Worm (Caenorhabditis elegans) whole organism, early embryonic: ENCODE data around the gene nhr-251.

Source experiments
- B0310.2 ChIP-seq: sonication (generic microtip); optimal IDR thresholded peaks from 2 replicates; lab custom pipeline; 2016; ENCODE audit warnings: mild to moderate bottlenecking, missing genetic modification characterization, missing compliant biosample characterization
- F13C5.2 ChIP-seq: sonication (generic microtip); optimal IDR thresholded peaks from 2 replicates; lab custom pipeline; 2017; ENCODE audit warnings: mild to moderate bottlenecking, missing genetic modification characterization, inconsistent platforms, missing compliant biosample characterization
- aly-1 ChIP-seq: sonication (generic microtip); optimal IDR thresholded peaks from 2 replicates; lab custom pipeline; 2016; ENCODE audit warnings: missing genetic modification characterization, missing compliant biosample characterization
- ama-1 ChIP-seq: fragments of 150-350 bp; optimal IDR thresholded peaks from 2 replicates; lab custom pipeline; 2014
- ceh-13 ChIP-seq: fragments of 200-800 bp; sonication (Bioruptor generic); optimal IDR thresholded peaks from 2 replicates; lab custom pipeline; 2018; ENCODE audit warnings: mild to moderate bottlenecking, missing genetic modification characterization, missing compliant biosample characterization
- ceh-36 ChIP-seq: sonication (generic microtip); optimal IDR thresholded peaks from 2 replicates; lab custom pipeline; 2016; ENCODE audit warnings: missing genetic modification characterization, inconsistent platforms, missing compliant biosample characterization
- ets-7 ChIP-seq: sonication (generic microtip); optimal IDR thresholded peaks from 2 replicates; lab custom pipeline; 2016; ENCODE audit warnings: missing genotype, missing genetic modification characterization, missing compliant biosample characterization
- flt-1 ChIP-seq: fragments of 200-800 bp; sonication (Bioruptor generic); IDR thresholded peaks from 2 replicates; pipeline ENCODE4 v1.3.6; 2022; ENCODE audit warnings: missing genetic modification characterization, missing compliant biosample characterization
- hmbx-1 ChIP-seq: sonication (generic microtip); optimal IDR thresholded peaks from 2 replicates; lab custom pipeline; 2016; ENCODE audit warnings: mild to moderate bottlenecking, missing genetic modification characterization, missing compliant biosample characterization
- hmg-4 ChIP-seq: fragments of 200-800 bp; sonication (Bioruptor generic); optimal IDR thresholded peaks from 2 replicates; lab custom pipeline; 2018; ENCODE audit warnings: mild to moderate bottlenecking, missing genetic modification characterization, missing compliant biosample characterization
- hnd-1 ChIP-seq: sonication (generic microtip); optimal IDR thresholded peaks from 2 replicates; lab custom pipeline; 2016; ENCODE audit warnings: missing genetic modification characterization, missing compliant biosample characterization
- pes-1 ChIP-seq: fragments of 200-800 bp; sonication (Bioruptor generic); IDR thresholded peaks from 2 replicates; pipeline ENCODE4 v1.3.6; 2022; ENCODE audit warnings: missing genetic modification reagents, missing genetic modification characterization, missing compliant biosample characterization
- scrt-1 ChIP-seq: fragments of 200-800 bp; sonication (Bioruptor generic); IDR thresholded peaks from 2 replicates; pipeline ENCODE4 v1.3.6; 2022; ENCODE audit warnings: missing genetic modification characterization, missing compliant biosample characterization
- sea-1 ChIP-seq: fragments of 200-800 bp; sonication (Bioruptor generic); conservative IDR thresholded peaks from 2 replicates; pipeline ENCODE4 v1.3.6; 2022; ENCODE audit warnings: missing genetic modification characterization, missing compliant biosample characterization
- tbx-11 ChIP-seq: fragments of 200-800 bp; sonication (Bioruptor generic); IDR thresholded peaks from 2 replicates; pipeline ENCODE4 v1.3.6; 2022; ENCODE audit warnings: missing genetic modification characterization, missing compliant biosample characterization
- tbx-37 ChIP-seq: fragments of 200-800 bp; sonication (Bioruptor generic); conservative IDR thresholded peaks from 2 replicates; pipeline ENCODE4 v1.3.6; 2022; ENCODE audit warnings: missing genetic modification reagents, missing genetic modification characterization, missing compliant biosample characterization
- tra-4 ChIP-seq: sonication (generic microtip); optimal IDR thresholded peaks from 2 replicates; lab custom pipeline; 2017; ENCODE audit warnings: missing genetic modification characterization, missing compliant biosample characterization

nhr-251 gene

ce11 chrV:592959-593358 lies 7.4 kb upstream of the nhr-251 start, which contains the start of gene ZK488.5:
TSS of gene ZK488.5 (plus strand) at chrV:593259.
- no peak for TF ChIP-seq ets-7
- no peak for TF ChIP-seq ama-1 (lab: Kevin White, UChicago)
- TF ChIP-seq flt-1 (GFP tag; lab: Robert Waterston, UW) = no peak
- no peak for TF ChIP-seq F13C5.2
- no peak for TF ChIP-seq ceh-13 (GFP tag; lab: Kevin White, UChicago)
- TF ChIP-seq hmbx-1 = no peak
- no peak for TF ChIP-seq tra-4 (tag; lab: Kevin White, UChicago)
- TF ChIP-seq hmg-4 (GFP tag; lab: Kevin White, UChicago) = no peak

ce11 chrV:596923-597322 lies 3.4 kb upstream of the nhr-251 start:
- TF ChIP-seq tbx-37 (GFP tag; lab: Robert Waterston, UW) (no peak), ama-1 (lab: Kevin White, UChicago) (no peak), ets-7 (no peak), hmg-4 (GFP tag; lab: Kevin White, UChicago) (no peak), tra-4 (tag; lab: Kevin White, UChicago) (no peak), flt-1 (GFP tag; lab: Robert Waterston, UW) (no peak), hnd-1 (tag; lab: Kevin White, UChicago) (no peak), ceh-13 (GFP tag; lab: Kevin White, UChicago) (no peak), ceh-36 (tag; lab: Kevin White, UChicago) (no peak), scrt-1 (no peak), hmbx-1 (no peak), aly-1 (tag; lab: Kevin White, UChicago) (no peak), sea-1 (GFP tag; lab: Robert Waterston, UW) (no peak), B0310.2 (tag; lab: Kevin White, UChicago) (no peak), pes-1 (GFP tag; lab: Robert Waterston, UW) (no peak), tbx-11 (GFP tag; lab: Robert Waterston, UW) (no peak), F13C5.2 (no peak)

- TF ChIP-seq ama-1 (lab: Kevin White, UChicago) (no peak), ceh-36 (tag; lab: Kevin White, UChicago) (no peak), tra-4 (tag; lab: Kevin White, UChicago) (no peak), ceh-13 (GFP tag; lab: Kevin White, UChicago) (no peak), aly-1 (tag; lab: Kevin White, UChicago) (no peak), scrt-1 (no peak), tbx-11 (GFP tag; lab: Robert Waterston, UW) (no peak)
Observed at ce11 chrV:597823-598222, 2.5 kb upstream of the nhr-251 start.

- TF ChIP-seq ets-7 = no peak
- TF ChIP-seq B0310.2 (tag; lab: Kevin White, UChicago) = no peak
- TF ChIP-seq tbx-11 (GFP tag; lab: Robert Waterston, UW) = no peak
- no peak for TF ChIP-seq flt-1 (GFP tag; lab: Robert Waterston, UW)
- no peak for TF ChIP-seq aly-1 (tag; lab: Kevin White, UChicago)
- no peak for TF ChIP-seq hnd-1 (tag; lab: Kevin White, UChicago)
- TF ChIP-seq hmg-4 (GFP tag; lab: Kevin White, UChicago) = no peak
- no peak for TF ChIP-seq tbx-37 (GFP tag; lab: Robert Waterston, UW)
- TF ChIP-seq scrt-1 = no peak
- TF ChIP-seq pes-1 (GFP tag; lab: Robert Waterston, UW) = no peak
- TF ChIP-seq ama-1 (lab: Kevin White, UChicago) = no peak
- no peak for TF ChIP-seq ceh-13 (GFP tag; lab: Kevin White, UChicago)
- TF ChIP-seq F13C5.2 = no peak
- no peak for TF ChIP-seq hmbx-1
- no peak for TF ChIP-seq tra-4 (tag; lab: Kevin White, UChicago)
- no peak for TF ChIP-seq sea-1 (GFP tag; lab: Robert Waterston, UW)
- TF ChIP-seq ceh-36 (tag; lab: Kevin White, UChicago) = no peak
Observed at ce11 chrV:598626-599025, 1.7 kb upstream of the nhr-251 start.

ce11 chrV:599783-600182 lies 548 bp upstream of the nhr-251 start:
- TF ChIP-seq tbx-37 (GFP tag; lab: Robert Waterston, UW) (no peak), flt-1 (GFP tag; lab: Robert Waterston, UW) (no peak), ets-7 (no peak), tbx-11 (GFP tag; lab: Robert Waterston, UW) (no peak)

ce11 chrV:604105-604504 lies 3.8 kb downstream of the nhr-251 start, which contains the start of gene srlf-37:
TSS of gene srlf-37 (minus strand) at chrV:604205.
- TF ChIP-seq B0310.2 (tag; lab: Kevin White, UChicago) (no peak), flt-1 (GFP tag; lab: Robert Waterston, UW) (no peak), hnd-1 (tag; lab: Kevin White, UChicago) (no peak), ceh-36 (tag; lab: Kevin White, UChicago) (no peak), tra-4 (tag; lab: Kevin White, UChicago) (no peak), sea-1 (GFP tag; lab: Robert Waterston, UW) (no peak), tbx-37 (GFP tag; lab: Robert Waterston, UW) (no peak), ets-7 (no peak), hmg-4 (GFP tag; lab: Kevin White, UChicago) (no peak), scrt-1 (no peak), pes-1 (GFP tag; lab: Robert Waterston, UW) (no peak), hmbx-1 (no peak), tbx-11 (GFP tag; lab: Robert Waterston, UW) (no peak), ama-1 (lab: Kevin White, UChicago) (no peak), ceh-13 (GFP tag; lab: Kevin White, UChicago) (no peak), F13C5.2 (no peak), aly-1 (tag; lab: Kevin White, UChicago) (no peak)

ce11 chrV:608844-609243 lies 8.5 kb downstream of the nhr-251 start, which contains the start of gene srw-109:
TSS of gene srw-109 (minus strand) at chrV:608944.
- TF ChIP-seq F13C5.2 = no peak
- TF ChIP-seq hmbx-1 = no peak
- no peak for TF ChIP-seq ceh-13 (GFP tag; lab: Kevin White, UChicago)
- TF ChIP-seq tbx-11 (GFP tag; lab: Robert Waterston, UW) = no peak
- no peak for TF ChIP-seq flt-1 (GFP tag; lab: Robert Waterston, UW)
- no peak for TF ChIP-seq hnd-1 (tag; lab: Kevin White, UChicago)
- TF ChIP-seq ceh-36 (tag; lab: Kevin White, UChicago) = no peak
- TF ChIP-seq aly-1 (tag; lab: Kevin White, UChicago) = no peak
- no peak for TF ChIP-seq B0310.2 (tag; lab: Kevin White, UChicago)
- TF ChIP-seq ama-1 (lab: Kevin White, UChicago) = no peak
- TF ChIP-seq pes-1 (GFP tag; lab: Robert Waterston, UW) = no peak
- TF ChIP-seq ets-7 = no peak
